Worm (Caenorhabditis elegans) whole organism, late embryonic: ENCODE data around the gene R04B5.1.

Experiments
- F13H6.1 ChIP-seq: sonication (generic microtip); optimal IDR thresholded peaks from 2 replicates; lab custom pipeline; 2016; ENCODE audit warnings: missing genetic modification characterization, missing compliant biosample characterization
- K09A11.1 ChIP-seq: sonication (generic microtip); optimal IDR thresholded peaks from 2 replicates; lab custom pipeline; 2017; ENCODE audit warnings: antibody characterized with exemption, mild to moderate bottlenecking, missing genetic modification characterization, missing compliant biosample characterization; ENCODE audit not compliant: insufficient read depth
- T23F11.4 ChIP-seq: fragments of 200-800 bp; sonication (Bioruptor generic); optimal IDR thresholded peaks from 2 replicates; lab custom pipeline; 2018; ENCODE audit warnings: mild to moderate bottlenecking, missing genetic modification characterization, missing compliant biosample characterization
- ahr-1 ChIP-seq: sonication (generic microtip); optimal IDR thresholded peaks from 2 replicates; lab custom pipeline; 2016; ENCODE audit warnings: missing genetic modification characterization, missing compliant biosample characterization
- ceh-18 ChIP-seq: sonication (generic microtip); optimal IDR thresholded peaks from 2 replicates; lab custom pipeline; 2016; ENCODE audit warnings: missing genetic modification characterization, missing compliant biosample characterization
- ceh-19 ChIP-seq: fragments of 200-800 bp; sonication (Bioruptor generic); optimal IDR thresholded peaks from 2 replicates; lab custom pipeline; 2018; ENCODE audit warnings: mild to moderate bottlenecking, missing genetic modification characterization, missing compliant biosample characterization
- ceh-2 ChIP-seq: sonication (generic microtip); optimal IDR thresholded peaks from 2 replicates; lab custom pipeline; 2016; ENCODE audit warnings: missing genotype, missing genetic modification characterization, missing compliant biosample characterization
- ceh-24 ChIP-seq: sonication (generic microtip); optimal IDR thresholded peaks from 2 replicates; lab custom pipeline; 2016; ENCODE audit warnings: mild to moderate bottlenecking, missing genetic modification characterization, missing compliant biosample characterization
- ceh-31 ChIP-seq: sonication (generic microtip); optimal IDR thresholded peaks from 2 replicates; lab custom pipeline; 2016; ENCODE audit warnings: missing genetic modification characterization, missing compliant biosample characterization
- ceh-34 ChIP-seq: sonication (generic microtip); optimal IDR thresholded peaks from 2 replicates; lab custom pipeline; 2016; ENCODE audit warnings: mild to moderate bottlenecking, missing genetic modification characterization, missing compliant biosample characterization
- ceh-9 ChIP-seq: sonication (generic microtip); optimal IDR thresholded peaks from 2 replicates; lab custom pipeline; 2016; ENCODE audit warnings: mild to moderate bottlenecking, missing genetic modification characterization, inconsistent platforms, missing compliant biosample characterization
- che-1 ChIP-seq: sonication (generic microtip); optimal IDR thresholded peaks from 2 replicates; lab custom pipeline; 2016; ENCODE audit warnings: mild to moderate bottlenecking, missing genetic modification characterization, missing compliant biosample characterization
- elt-2 ChIP-seq: sonication (generic microtip); optimal IDR thresholded peaks from 2 replicates; lab custom pipeline; 2016; ENCODE audit warnings: missing genetic modification reagents, missing genetic modification characterization, missing compliant biosample characterization
- ets-4 ChIP-seq: sonication (generic microtip); optimal IDR thresholded peaks from 2 replicates; lab custom pipeline; 2016; ENCODE audit warnings: missing genetic modification characterization, missing compliant biosample characterization
- fax-1 ChIP-seq: sonication (generic microtip); optimal IDR thresholded peaks from 2 replicates; lab custom pipeline; 2016; ENCODE audit warnings: missing genotype, missing genetic modification characterization, missing compliant biosample characterization
- fkh-10 ChIP-seq: fragments of 150-350 bp; optimal IDR thresholded peaks from 2 replicates; lab custom pipeline; 2014; ENCODE audit warnings: missing biosample characterization, missing genetic modification reagents, missing genetic modification characterization
- fkh-6 ChIP-seq: sonication (generic microtip); optimal IDR thresholded peaks from 2 replicates; lab custom pipeline; 2016; ENCODE audit warnings: missing genetic modification characterization, missing compliant biosample characterization
- gmeb-2 ChIP-seq: sonication (generic microtip); optimal IDR thresholded peaks from 2 replicates; lab custom pipeline; 2016; ENCODE audit warnings: missing genetic modification characterization, inconsistent platforms, missing compliant biosample characterization
- hlh-13 ChIP-seq: fragments of 200-800 bp; sonication (Bioruptor generic); optimal IDR thresholded peaks from 2 replicates; lab custom pipeline; 2018; ENCODE audit warnings: mild to moderate bottlenecking, missing genetic modification characterization, missing compliant biosample characterization
- hlh-15 ChIP-seq: sonication (generic microtip); optimal IDR thresholded peaks from 2 replicates; lab custom pipeline; 2016; ENCODE audit warnings: missing genetic modification characterization, missing compliant biosample characterization
- hlh-30 ChIP-seq: sonication (generic microtip); optimal IDR thresholded peaks from 2 replicates; lab custom pipeline; 2017; ENCODE audit warnings: antibody characterized with exemption, missing genetic modification characterization, missing compliant biosample characterization; ENCODE audit not compliant: insufficient read depth
- hlh-6 ChIP-seq: sonication (generic microtip); optimal IDR thresholded peaks from 2 replicates; lab custom pipeline; 2016; ENCODE audit warnings: missing genotype, missing genetic modification characterization, missing compliant biosample characterization
- hlh-8 ChIP-seq: sonication (generic microtip); optimal IDR thresholded peaks from 2 replicates; lab custom pipeline; 2016; ENCODE audit warnings: missing genotype, missing genetic modification characterization, missing compliant biosample characterization
- lim-6 ChIP-seq: sonication (generic microtip); optimal IDR thresholded peaks from 2 replicates; lab custom pipeline; 2016; ENCODE audit warnings: missing genetic modification characterization, missing compliant biosample characterization
- lin-11 ChIP-seq: fragments of 200-800 bp; sonication (Bioruptor generic); optimal IDR thresholded peaks from 2 replicates; lab custom pipeline; 2018; ENCODE audit warnings: mild to moderate bottlenecking, missing genetic modification characterization, missing compliant biosample characterization
- nhr-11 ChIP-seq: fragments of 150-350 bp; optimal IDR thresholded peaks from 2 replicates; lab custom pipeline; 2014; ENCODE audit warnings: missing biosample characterization, missing genetic modification characterization
- nhr-232 ChIP-seq: sonication (generic microtip); optimal IDR thresholded peaks from 2 replicates; lab custom pipeline; 2016; ENCODE audit warnings: missing genetic modification characterization, missing compliant biosample characterization
- pax-1 ChIP-seq: fragments of 150-350 bp; optimal IDR thresholded peaks from 2 replicates; lab custom pipeline; 2014; ENCODE audit warnings: missing biosample characterization, missing genetic modification characterization
- pros-1 ChIP-seq: fragments of 150-350 bp; optimal IDR thresholded peaks from 2 replicates; lab custom pipeline; 2014; ENCODE audit warnings: missing biosample characterization, missing genetic modification reagents, missing genetic modification characterization
- ref-2 ChIP-seq: sonication (generic microtip); optimal IDR thresholded peaks from 2 replicates; lab custom pipeline; 2016; ENCODE audit warnings: missing genetic modification characterization, missing compliant biosample characterization
- rnt-1 ChIP-seq: sonication (generic microtip); optimal IDR thresholded peaks from 2 replicates; lab custom pipeline; 2016; ENCODE audit warnings: missing genetic modification characterization, missing compliant biosample characterization
- sdc-2 ChIP-seq: sonication (generic microtip); optimal IDR thresholded peaks from 2 replicates; lab custom pipeline; 2016; ENCODE audit warnings: missing genotype, missing genetic modification characterization, missing compliant biosample characterization
- sox-2 ChIP-seq: fragments of 200-800 bp; sonication (Bioruptor generic); IDR thresholded peaks from 2 replicates; pipeline ENCODE4 v1.3.6; 2022; ENCODE audit warnings: missing genetic modification reagents, missing genetic modification characterization, missing compliant biosample characterization
- tbx-7 ChIP-seq: sonication (generic microtip); optimal IDR thresholded peaks from 2 replicates; lab custom pipeline; 2016; ENCODE audit warnings: missing genotype, missing genetic modification characterization, missing compliant biosample characterization
- ttx-3 ChIP-seq: sonication (generic microtip); optimal IDR thresholded peaks from 2 replicates; lab custom pipeline; 2016; ENCODE audit warnings: missing genetic modification reagents, missing genetic modification characterization, missing compliant biosample characterization
- unc-3 ChIP-seq, 2 experiments: fragments of 200-800 bp in 1 of 2; sonication (Bioruptor generic) in 1 of 2; sonication (generic microtip) in 1 of 2; conservative IDR thresholded peaks in 1 of 2; optimal IDR thresholded peaks in 1 of 2; 2 replicates each; pipeline versions ENCODE4 v1.3.6 to Lab custom; 2016 to 2022; ENCODE audit warnings: missing compliant biosample characterization in 2 of 2, missing genetic modification characterization in 2 of 2, missing genetic modification reagents in 1 of 2
- unc-42 ChIP-seq: sonication (generic microtip); optimal IDR thresholded peaks from 2 replicates; lab custom pipeline; 2016; ENCODE audit warnings: missing genotype, missing genetic modification characterization, missing compliant biosample characterization
- unc-55 ChIP-seq: sonication (generic microtip); optimal IDR thresholded peaks from 2 replicates; lab custom pipeline; 2017; ENCODE audit warnings: missing biosample characterization, missing genetic modification reagents, missing genetic modification characterization
- ztf-16 ChIP-seq: sonication (generic microtip); optimal IDR thresholded peaks from 2 replicates; lab custom pipeline; 2017; ENCODE audit warnings: missing genetic modification characterization, missing compliant biosample characterization

Gene R04B5.1

ce11 chrV:10117465-10117864, 39.3 kb upstream of the R04B5.1 start, which contains the start of gene C08B6.5:
C08B6.5 (plus strand) TSS chrV:10117765.
- no peak for TF ChIP-seq rnt-1
- no peak for TF ChIP-seq ttx-3 (tag; lab: Kevin White, UChicago)
- no peak for TF ChIP-seq sox-2 (GFP tag; lab: Robert Waterston, UW)
- no peak for TF ChIP-seq fkh-6 (tag; lab: Kevin White, UChicago)
- TF ChIP-seq che-1: no peak
- no peak for TF ChIP-seq T23F11.4 (GFP tag; lab: Kevin White, UChicago)
- no peak for TF ChIP-seq pros-1
- no peak for TF ChIP-seq unc-3 (GFP tag; conservative IDR thresholded peaks at IDR 0.05; lab: Robert Waterston, UW)
- no peak for TF ChIP-seq unc-3 (tag; optimal IDR thresholded peaks at IDR 0.05; lab: Kevin White, UChicago)
- no peak for TF ChIP-seq pax-1 (tag; lab: Kevin White, UChicago)
- no peak for TF ChIP-seq hlh-6 (tag; lab: Kevin White, UChicago)
- no peak for TF ChIP-seq nhr-11 (tag; lab: Kevin White, UChicago)
- no peak for TF ChIP-seq ceh-18 (tag; lab: Kevin White, UChicago)
- no peak for TF ChIP-seq ceh-34
- TF ChIP-seq ref-2 (tag; lab: Kevin White, UChicago): no peak

DNA sequence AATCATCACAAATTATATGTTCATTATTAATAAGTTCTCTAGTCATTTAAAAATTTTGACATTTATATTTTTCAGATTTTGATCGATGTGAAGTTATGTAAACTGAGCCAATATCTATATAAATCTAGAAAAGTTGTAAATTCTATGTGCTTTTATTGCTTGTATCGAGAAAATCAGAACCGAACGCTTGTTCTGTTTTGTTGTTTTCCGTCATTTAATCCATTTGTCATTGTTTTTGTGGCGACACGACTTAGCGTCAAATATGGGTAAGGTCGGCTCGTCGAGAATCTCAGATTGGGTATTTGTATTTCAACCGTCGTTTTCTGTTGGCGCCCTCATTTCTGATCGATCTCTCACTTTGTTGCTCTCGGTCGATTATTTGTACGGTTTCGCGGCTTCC, 36.2 kb upstream of the R04B5.1 start, which contains the start of gene cht-5:
cht-5 (plus strand) TSS at position 301 of the 400 bp plus-strand sequence.
- TF ChIP-seq F13H6.1 (tag; lab: Kevin White, UChicago) (no peak), ceh-2 (tag; lab: Kevin White, UChicago) (no peak), ets-4 (tag; lab: Kevin White, UChicago) (no peak), ceh-19 (GFP tag; lab: Kevin White, UChicago) (no peak), ttx-3 (tag; lab: Kevin White, UChicago) (no peak), lim-6 (tag; lab: Kevin White, UChicago) (no peak), ceh-18 (tag; lab: Kevin White, UChicago) (no peak), fkh-6 (tag; lab: Kevin White, UChicago) (no peak), ztf-16 (no peak), sdc-2 (tag; lab: Kevin White, UChicago) (no peak), hlh-8 (tag; lab: Kevin White, UChicago) (no peak), pros-1 (no peak), tbx-7 (no peak), nhr-232 (tag; lab: Kevin White, UChicago) (no peak), fkh-10 (GFP tag; lab: Kevin White, UChicago) (no peak), unc-3 (GFP tag; conservative IDR thresholded peaks at IDR 0.05; lab: Robert Waterston, UW) (no peak), unc-3 (tag; optimal IDR thresholded peaks at IDR 0.05; lab: Kevin White, UChicago) (no peak), sox-2 (GFP tag; lab: Robert Waterston, UW) (no peak), hlh-6 (tag; lab: Kevin White, UChicago) (no peak), ahr-1 (no peak), lin-11 (tag; lab: Kevin White, UChicago) (no peak)
- TF ChIP-seq, all 69 proteins: peak for 0

DNA sequence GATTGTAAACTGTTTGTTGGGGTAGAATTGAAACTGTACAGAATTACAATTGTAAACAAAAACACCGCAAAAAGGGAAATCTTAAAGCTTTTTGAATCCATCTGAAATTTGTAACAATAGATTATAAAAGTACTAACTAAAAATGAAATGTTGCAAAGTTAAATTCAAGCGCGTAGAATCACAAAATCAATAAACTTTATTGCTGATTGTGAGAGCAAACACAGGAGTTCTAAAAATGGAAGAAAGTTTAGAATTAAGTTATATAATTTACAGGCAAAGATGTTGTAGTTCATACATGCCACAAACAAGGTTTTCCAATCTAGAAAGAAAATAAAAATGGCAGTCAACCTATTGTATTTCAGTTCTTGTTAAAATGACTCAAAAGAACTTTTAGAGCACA, 34.0 kb upstream of the R04B5.1 start, which contains the start of gene C08B6.3:
C08B6.3 (minus strand) TSS at position 101 of the 400 bp plus-strand sequence.
- TF ChIP-seq ttx-3 (tag; lab: Kevin White, UChicago) (no peak), hlh-15 (tag; lab: Kevin White, UChicago) (no peak), elt-2 (no peak), unc-42 (no peak), unc-55 (GFP tag; lab: Kevin White, UChicago) (no peak), ceh-24 (tag; lab: Kevin White, UChicago) (no peak), sdc-2 (tag; lab: Kevin White, UChicago) (no peak), gmeb-2 (no peak), ceh-9 (tag; lab: Kevin White, UChicago) (no peak), fax-1 (tag; lab: Kevin White, UChicago) (no peak), hlh-6 (tag; lab: Kevin White, UChicago) (no peak), hlh-13 (GFP tag; lab: Kevin White, UChicago) (no peak), hlh-8 (tag; lab: Kevin White, UChicago) (no peak), F13H6.1 (tag; lab: Kevin White, UChicago) (no peak), ceh-31 (tag; lab: Kevin White, UChicago) (no peak), hlh-30 (tag; lab: Kevin White, UChicago) (no peak), K09A11.1 (no peak)
